Worm (Caenorhabditis elegans) whole organism, early embryonic: ENCODE measurements around the gene ark-1.

Experiments used
- B0310.2 ChIP-seq: sonication (generic microtip); optimal IDR thresholded peaks from 2 replicates; lab custom pipeline; 2016; ENCODE audit warnings: mild to moderate bottlenecking, missing genetic modification characterization, missing compliant biosample characterization
- F13C5.2 ChIP-seq: sonication (generic microtip); optimal IDR thresholded peaks from 2 replicates; lab custom pipeline; 2017; ENCODE audit warnings: mild to moderate bottlenecking, missing genetic modification characterization, inconsistent platforms, missing compliant biosample characterization
- aly-1 ChIP-seq: sonication (generic microtip); optimal IDR thresholded peaks from 2 replicates; lab custom pipeline; 2016; ENCODE audit warnings: missing genetic modification characterization, missing compliant biosample characterization
- ama-1 ChIP-seq: fragments of 150-350 bp; optimal IDR thresholded peaks from 2 replicates; lab custom pipeline; 2014
- ceh-13 ChIP-seq: fragments of 200-800 bp; sonication (Bioruptor generic); optimal IDR thresholded peaks from 2 replicates; lab custom pipeline; 2018; ENCODE audit warnings: mild to moderate bottlenecking, missing genetic modification characterization, missing compliant biosample characterization
- ceh-36 ChIP-seq: sonication (generic microtip); optimal IDR thresholded peaks from 2 replicates; lab custom pipeline; 2016; ENCODE audit warnings: missing genetic modification characterization, inconsistent platforms, missing compliant biosample characterization
- ets-7 ChIP-seq: sonication (generic microtip); optimal IDR thresholded peaks from 2 replicates; lab custom pipeline; 2016; ENCODE audit warnings: missing genotype, missing genetic modification characterization, missing compliant biosample characterization
- flt-1 ChIP-seq: fragments of 200-800 bp; sonication (Bioruptor generic); IDR thresholded peaks from 2 replicates; pipeline ENCODE4 v1.3.6; 2022; ENCODE audit warnings: missing genetic modification characterization, missing compliant biosample characterization
- hmbx-1 ChIP-seq: sonication (generic microtip); optimal IDR thresholded peaks from 2 replicates; lab custom pipeline; 2016; ENCODE audit warnings: mild to moderate bottlenecking, missing genetic modification characterization, missing compliant biosample characterization
- hmg-4 ChIP-seq: fragments of 200-800 bp; sonication (Bioruptor generic); optimal IDR thresholded peaks from 2 replicates; lab custom pipeline; 2018; ENCODE audit warnings: mild to moderate bottlenecking, missing genetic modification characterization, missing compliant biosample characterization
- hnd-1 ChIP-seq: sonication (generic microtip); optimal IDR thresholded peaks from 2 replicates; lab custom pipeline; 2016; ENCODE audit warnings: missing genetic modification characterization, missing compliant biosample characterization
- pes-1 ChIP-seq: fragments of 200-800 bp; sonication (Bioruptor generic); IDR thresholded peaks from 2 replicates; pipeline ENCODE4 v1.3.6; 2022; ENCODE audit warnings: missing genetic modification reagents, missing genetic modification characterization, missing compliant biosample characterization
- scrt-1 ChIP-seq: fragments of 200-800 bp; sonication (Bioruptor generic); IDR thresholded peaks from 2 replicates; pipeline ENCODE4 v1.3.6; 2022; ENCODE audit warnings: missing genetic modification characterization, missing compliant biosample characterization
- sea-1 ChIP-seq: fragments of 200-800 bp; sonication (Bioruptor generic); conservative IDR thresholded peaks from 2 replicates; pipeline ENCODE4 v1.3.6; 2022; ENCODE audit warnings: missing genetic modification characterization, missing compliant biosample characterization
- tbx-11 ChIP-seq: fragments of 200-800 bp; sonication (Bioruptor generic); IDR thresholded peaks from 2 replicates; pipeline ENCODE4 v1.3.6; 2022; ENCODE audit warnings: missing genetic modification characterization, missing compliant biosample characterization
- tbx-37 ChIP-seq: fragments of 200-800 bp; sonication (Bioruptor generic); conservative IDR thresholded peaks from 2 replicates; pipeline ENCODE4 v1.3.6; 2022; ENCODE audit warnings: missing genetic modification reagents, missing genetic modification characterization, missing compliant biosample characterization
- tra-4 ChIP-seq: sonication (generic microtip); optimal IDR thresholded peaks from 2 replicates; lab custom pipeline; 2017; ENCODE audit warnings: missing genetic modification characterization, missing compliant biosample characterization

ark-1 gene

ce11 chrIV:12590373-12590772 is 40.4 kb downstream of the ark-1 start, which contains the start of gene cul-6:
TSS of gene cul-6 (minus strand) at chrIV:12590451.
- no peak for TF ChIP-seq ceh-36
- TF ChIP-seq flt-1 (GFP tag; lab: Robert Waterston, UW), result no peak
- no peak for TF ChIP-seq sea-1 (GFP tag; lab: Robert Waterston, UW)
- no peak for TF ChIP-seq hmg-4 (GFP tag; lab: Kevin White, UChicago)
- TF ChIP-seq tra-4, result no peak
- no peak for TF ChIP-seq hnd-1
- no peak for TF ChIP-seq hmbx-1 (tag; lab: Kevin White, UChicago)
- TF ChIP-seq aly-1, result no peak
- no peak for TF ChIP-seq B0310.2 (tag; lab: Kevin White, UChicago)
- no peak for TF ChIP-seq pes-1 (GFP tag; lab: Robert Waterston, UW)
- TF ChIP-seq ama-1, result no peak
- no peak for TF ChIP-seq ets-7
- no peak for TF ChIP-seq ceh-13 (GFP tag; lab: Kevin White, UChicago)

ce11 chrIV:12585966-12586365 is 44.9 kb downstream of the ark-1 start, which contains the start of gene K08E7.8:
TSS of gene K08E7.8 (minus strand) at chrIV:12586066.
- TF ChIP-seq hnd-1 (no peak), flt-1 (GFP tag; lab: Robert Waterston, UW) (no peak), tra-4 (no peak), B0310.2 (tag; lab: Kevin White, UChicago) (no peak), pes-1 (GFP tag; lab: Robert Waterston, UW) (no peak), ceh-36 (no peak), scrt-1 (GFP tag; lab: Robert Waterston, UW) (no peak), F13C5.2 (tag; lab: Kevin White, UChicago) (no peak), aly-1 (no peak), sea-1 (GFP tag; lab: Robert Waterston, UW) (no peak), ceh-13 (GFP tag; lab: Kevin White, UChicago) (no peak), tbx-11 (no peak), tbx-37 (GFP tag; lab: Robert Waterston, UW) (no peak), hmbx-1 (tag; lab: Kevin White, UChicago) (no peak), hmg-4 (GFP tag; lab: Kevin White, UChicago) (no peak)

DNA sequence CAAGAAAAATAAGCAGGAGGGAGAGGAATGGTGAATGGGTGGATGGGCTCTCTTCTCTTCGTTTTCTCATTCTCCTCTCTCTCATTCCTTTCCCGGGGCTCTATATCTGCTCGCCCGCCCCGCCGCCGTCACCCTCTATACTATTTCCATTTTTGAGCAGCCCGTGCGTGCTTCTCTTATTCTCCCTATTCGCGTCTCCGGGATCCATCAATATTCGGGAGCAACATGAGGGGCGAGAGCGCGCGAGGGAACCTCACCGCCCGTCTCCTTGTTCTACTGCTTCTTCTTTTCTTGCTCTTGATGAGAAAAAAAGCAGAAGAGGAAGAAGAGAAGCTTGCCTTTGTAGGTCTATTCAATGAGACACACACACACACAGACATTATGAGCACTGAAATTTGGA is 46.7 kb downstream of the ark-1 start:
- TF ChIP-seq F13C5.2 (tag; lab: Kevin White, UChicago), result no peak
- TF ChIP-seq aly-1, result no peak
- no peak for TF ChIP-seq flt-1 (GFP tag; lab: Robert Waterston, UW)
- TF ChIP-seq sea-1 (GFP tag; lab: Robert Waterston, UW), result no peak
- TF ChIP-seq ama-1, result no peak
- TF ChIP-seq scrt-1 (GFP tag; lab: Robert Waterston, UW), result no peak
- TF ChIP-seq ceh-36, result no peak
- no peak for TF ChIP-seq ets-7

- no peak for TF ChIP-seq F13C5.2 (tag; lab: Kevin White, UChicago)
- TF ChIP-seq hmg-4 (GFP tag; lab: Kevin White, UChicago), result no peak
- no peak for TF ChIP-seq ets-7
- no peak for TF ChIP-seq hmbx-1 (tag; lab: Kevin White, UChicago)
- no peak for TF ChIP-seq ceh-36
- TF ChIP-seq tbx-37 (GFP tag; lab: Robert Waterston, UW), result no peak
- TF ChIP-seq aly-1, result no peak
- no peak for TF ChIP-seq sea-1 (GFP tag; lab: Robert Waterston, UW)
- TF ChIP-seq tbx-11, result no peak
- TF ChIP-seq flt-1 (GFP tag; lab: Robert Waterston, UW), result no peak
- no peak for TF ChIP-seq hnd-1
- no peak for TF ChIP-seq ceh-13 (GFP tag; lab: Kevin White, UChicago)
- TF ChIP-seq tra-4, result no peak
- no peak for TF ChIP-seq B0310.2 (tag; lab: Kevin White, UChicago)
Measured at ce11 chrIV:12583181-12583580, 47.6 kb downstream of the ark-1 start.

ce11 chrIV:12581046-12581445 is 49.8 kb downstream of the ark-1 start, which contains the start of gene K08E7.6:
TSS of gene K08E7.6 (minus strand) at chrIV:12581146.
- TF ChIP-seq tbx-11 (no peak), aly-1 (no peak), ceh-13 (GFP tag; lab: Kevin White, UChicago) (no peak), ama-1 (no peak), hmg-4 (GFP tag; lab: Kevin White, UChicago) (no peak), tbx-37 (GFP tag; lab: Robert Waterston, UW) (no peak), pes-1 (GFP tag; lab: Robert Waterston, UW) (no peak), F13C5.2 (tag; lab: Kevin White, UChicago) (no peak), ets-7 (no peak), scrt-1 (GFP tag; lab: Robert Waterston, UW) (no peak), hmbx-1 (tag; lab: Kevin White, UChicago) (no peak), B0310.2 (tag; lab: Kevin White, UChicago) (no peak), ceh-36 (no peak), tra-4 (no peak), hnd-1 (no peak), flt-1 (GFP tag; lab: Robert Waterston, UW) (no peak)

DNA sequence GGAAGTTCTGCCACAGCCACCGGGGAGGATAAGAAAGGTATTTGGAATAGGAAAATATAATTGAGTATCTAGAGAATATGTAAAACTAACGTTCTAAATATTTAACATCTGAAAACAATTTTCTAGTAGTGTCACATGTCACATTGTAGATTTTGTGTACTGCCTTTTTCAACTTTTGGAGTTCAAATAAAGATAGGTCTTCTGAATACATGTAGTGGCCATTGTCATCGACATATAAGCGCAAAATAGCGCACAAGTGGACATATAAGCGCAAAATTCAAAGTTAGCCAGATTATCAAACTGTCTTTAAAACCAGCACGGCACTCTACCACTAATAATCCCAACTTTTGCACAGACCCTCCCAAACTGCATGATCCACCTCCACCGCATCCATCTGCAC is 56.6 kb downstream of the ark-1 start:
- TF ChIP-seq hmg-4 (GFP tag; lab: Kevin White, UChicago), result no peak
- no peak for TF ChIP-seq hnd-1
- TF ChIP-seq sea-1 (GFP tag; lab: Robert Waterston, UW), result no peak
- no peak for TF ChIP-seq ama-1
- no peak for TF ChIP-seq scrt-1 (GFP tag; lab: Robert Waterston, UW)
- no peak for TF ChIP-seq ceh-13 (GFP tag; lab: Kevin White, UChicago)
- no peak for TF ChIP-seq F13C5.2 (tag; lab: Kevin White, UChicago)
- no peak for TF ChIP-seq pes-1 (GFP tag; lab: Robert Waterston, UW)
- no peak for TF ChIP-seq aly-1
- no peak for TF ChIP-seq hmbx-1 (tag; lab: Kevin White, UChicago)
- TF ChIP-seq B0310.2 (tag; lab: Kevin White, UChicago), result no peak
- TF ChIP-seq tbx-11, result no peak
- TF ChIP-seq flt-1 (GFP tag; lab: Robert Waterston, UW), result no peak
- TF ChIP-seq tbx-37 (GFP tag; lab: Robert Waterston, UW), result no peak
- TF ChIP-seq ets-7, result no peak
- TF ChIP-seq tra-4, result no peak
- TF ChIP-seq ceh-36, result no peak

- no peak for TF ChIP-seq sea-1 (GFP tag; lab: Robert Waterston, UW)
- no peak for TF ChIP-seq flt-1 (GFP tag; lab: Robert Waterston, UW)
- TF ChIP-seq hnd-1, result no peak
- no peak for TF ChIP-seq aly-1
- TF ChIP-seq hmg-4 (GFP tag; lab: Kevin White, UChicago), result no peak
- no peak for TF ChIP-seq ets-7
- no peak for TF ChIP-seq F13C5.2 (tag; lab: Kevin White, UChicago)
- no peak for TF ChIP-seq scrt-1 (GFP tag; lab: Robert Waterston, UW)
- no peak for TF ChIP-seq ceh-13 (GFP tag; lab: Kevin White, UChicago)
Measured at ce11 chrIV:12573068-12573467, 57.8 kb downstream of the ark-1 start, which contains the start of gene K08E7.5. TSS of gene K08E7.5 (plus strand) at chrIV:12573368.
